Fruit fly (Drosophila melanogaster): ENCODE measurements around the gene TfIIA-S-2.

Gene TfIIA-S-2

dm6 chrX:1011543-1012085 is at the start of gene TfIIA-S-2, which contains the start of gene CG14631:
Gene TfIIA-S-2, minus strand, starts transcription at chrX:1011643.
Gene CG14631, plus strand, starts transcription at chrX:1012035.
- TF ChIP-seq zen2 (GFP tag; IDR thresholded peaks at IDR 0.05; ENCODE audit: partially characterized antibody) (no peak), CG14441 (GFP tag; IDR thresholded peaks at IDR 0.05) (no peak), repo (GFP tag; optimal IDR thresholded peaks at IDR 0.05) (no peak), Camta (GFP tag; optimal IDR thresholded peaks at IDR 0.05) (no peak)

- TF ChIP-seq ssp (GFP tag; IDR thresholded peaks at IDR 0.05) (no peak), p53 (GFP tag; optimal IDR thresholded peaks at IDR 0.05) (no peak), CG10274 (GFP tag; optimal IDR thresholded peaks at IDR 0.05) (no peak), Nf-YC (tag; optimal IDR thresholded peaks at IDR 0.05) (no peak), CG9215 (GFP tag; IDR thresholded peaks at IDR 0.05) (no peak)
These were observed 44.9 kb upstream of the TfIIA-S-2 start for dm6 chrX:1056338-1056737.

dm6 chrX:1052684-1053389 is 41.4 kb upstream of the TfIIA-S-2 start:
- TF ChIP-seq CG6813 (GFP tag; optimal IDR thresholded peaks at IDR 0.05) (peak; percentile 19), B-H1 (GFP tag; IDR thresholded peaks at IDR 0.05) (no peak), CG3281 (GFP tag; optimal IDR thresholded peaks at IDR 0.05) (no peak), CG13123 (GFP tag; optimal IDR thresholded peaks at IDR 0.05) (no peak), Hr3 (GFP tag; optimal IDR thresholded peaks at IDR 0.05) (peak; percentile 17), cg (GFP tag; optimal IDR thresholded peaks at IDR 0.05) (no peak), CG6272 (GFP tag; IDR thresholded peaks at IDR 0.05) (no peak), CG30020 (tag; optimal IDR thresholded peaks at IDR 0.05) (no peak), CG43689 (GFP tag; IDR thresholded peaks at IDR 0.05) (no peak), Dip2 (GFP tag; IDR thresholded peaks at IDR 0.05) (no peak), CG2712 (tag; optimal IDR thresholded peaks at IDR 0.05) (peak; percentile 53), CG7928 (GFP tag; optimal IDR thresholded peaks at IDR 0.05) (no peak), CG10267 (tag; optimal IDR thresholded peaks at IDR 0.05) (peak; percentile 16), her (GFP tag; optimal IDR thresholded peaks at IDR 0.05) (peak; percentile 15), kni (GFP tag; optimal IDR thresholded peaks at IDR 0.05) (no peak), CG3995 (GFP tag; optimal IDR thresholded peaks at IDR 0.05) (no peak), CG11456 (GFP tag; IDR thresholded peaks at IDR 0.05) (0 out of 3 replicates have a peak, but pooled peaks have one; percentile 51), CG8924 (tag; optimal IDR thresholded peaks at IDR 0.05) (peak; percentile 15), ems (GFP tag; optimal IDR thresholded peaks at IDR 0.05) (peak; percentile 36), seq (GFP tag; IDR thresholded peaks at IDR 0.05) (0 out of 2 replicates have a peak, but pooled peaks have one; percentile 25), Hr78 (GFP tag; optimal IDR thresholded peaks at IDR 0.05) (peak in 1 of 2 experiments; percentile 9), CG17361 (GFP tag; IDR thresholded peaks at IDR 0.05) (peak; percentile 44; the same call in 2 of the 3 replicates), HLH3B (GFP tag; IDR thresholded peaks at IDR 0.05) (peak; percentile 40; the same call in 1 of the 2 replicates), CG12659 (GFP tag; optimal IDR thresholded peaks at IDR 0.05) (peak; percentile 3), insv (GFP tag; optimal IDR thresholded peaks at IDR 0.05) (no peak), CG17186 (GFP tag; optimal IDR thresholded peaks at IDR 0.05) (no peak), scrt (GFP tag; optimal IDR thresholded peaks at IDR 0.05) (no peak), bsh (GFP tag; optimal IDR thresholded peaks at IDR 0.05) (peak in 1 of 2 experiments; percentile 61), tup (GFP tag; optimal IDR thresholded peaks at IDR 0.05) (no peak), crol (GFP tag; IDR thresholded peaks at IDR 0.05) (no peak), CG4424 (GFP tag; optimal IDR thresholded peaks at IDR 0.05) (peak; percentile 56), amos (GFP tag; IDR thresholded peaks at IDR 0.05; ENCODE audit: partially characterized antibody) (no peak), PHDP (tag; optimal IDR thresholded peaks at IDR 0.05) (peak; percentile 40), CG14860 (GFP tag; IDR thresholded peaks at IDR 0.05; ENCODE audit: partially characterized antibody) (no peak), CkIIα-i1 (GFP tag; IDR thresholded peaks at IDR 0.05) (no peak), Sin3A (optimal IDR thresholded peaks at IDR 0.05) (no peak), CG6254 (GFP tag; optimal IDR thresholded peaks at IDR 0.05) (peak; percentile 47)

Measured in whole organism, embryonic.